Worm (Caenorhabditis elegans): ENCODE results near the gene srab-20.

DNA sequence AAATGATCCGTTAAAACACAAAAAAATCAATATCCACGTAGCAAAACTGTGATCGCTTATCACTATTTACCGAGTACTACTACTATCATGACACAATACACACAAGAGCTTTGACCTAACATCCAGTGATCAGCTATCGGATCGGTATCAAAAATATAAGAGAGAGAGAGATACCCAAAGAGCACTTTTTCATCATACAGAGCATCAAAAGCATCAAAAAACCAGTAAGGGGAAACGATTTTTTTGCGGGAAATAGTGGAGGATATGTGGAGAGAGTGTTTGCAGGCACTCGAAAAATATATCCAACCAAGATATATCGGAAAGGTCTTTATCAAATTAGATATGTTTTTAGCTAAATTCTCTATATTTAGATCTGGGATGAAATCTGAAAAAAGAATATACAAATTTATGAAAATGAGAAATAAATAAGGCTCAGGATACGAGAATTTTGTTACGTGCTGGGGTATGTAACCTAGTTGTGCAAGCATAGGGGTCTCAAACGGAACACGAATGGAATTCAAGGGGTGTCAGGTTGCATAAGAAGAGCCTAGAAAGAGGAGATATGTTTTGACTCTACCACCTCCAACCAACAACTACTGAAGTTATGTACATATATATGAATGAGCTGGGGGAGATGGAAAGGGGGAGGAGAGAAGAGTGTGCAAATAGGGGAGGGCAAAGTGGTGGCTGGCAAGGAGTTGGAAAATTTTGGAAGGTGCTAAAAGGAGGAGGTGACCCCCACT, 16.5 kb downstream of the srab-20 start:
- TF ChIP-seq nhr-11 (tag; optimal IDR thresholded peaks at IDR 0.05): no peak
- TF ChIP-seq R02D3.7 (tag; optimal IDR thresholded peaks at IDR 0.05): no peak
- TF ChIP-seq unc-39 (tag; optimal IDR thresholded peaks at IDR 0.05): no peak
- no peak for TF ChIP-seq lsy-2 (tag; optimal IDR thresholded peaks at IDR 0.05)
- TF ChIP-seq zag-1 (tag; optimal IDR thresholded peaks at IDR 0.05): no peak
